Worm (Caenorhabditis elegans) whole organism, mixed stage, embryonic: ENCODE results near the gene zig-2.
A peak's percentile ranks its signal among the peaks of the same experiment; 100 is the strongest.

Experiments used
- M03D4.4 ChIP-seq: sonication (generic microtip); optimal IDR thresholded peaks from 2 replicates; lab custom pipeline; 2017; ENCODE audit warnings: mild to moderate bottlenecking, missing genetic modification characterization, missing compliant biosample characterization
- bed-3 ChIP-seq: fragments of 200-800 bp; sonication (Bioruptor generic); optimal IDR thresholded peaks from 3 replicates; lab custom pipeline; 2018; ENCODE audit warnings: mild to moderate bottlenecking, missing genetic modification characterization, moderate library complexity, missing compliant biosample characterization
- blmp-1 ChIP-seq: fragments of 150-350 bp; optimal IDR thresholded peaks from 2 replicates; lab custom pipeline; 2014; ENCODE audit warnings: missing biosample characterization, missing genetic modification characterization
- ceh-39 ChIP-seq: fragments of 150-350 bp; optimal IDR thresholded peaks from 2 replicates; lab custom pipeline; 2014; ENCODE audit warnings: missing biosample characterization, missing genetic modification characterization
- ceh-43 ChIP-seq: fragments of 200-800 bp; sonication (Bioruptor generic); optimal IDR thresholded peaks from 2 replicates; lab custom pipeline; 2018; ENCODE audit warnings: mild to moderate bottlenecking, missing genetic modification characterization, moderate library complexity, missing compliant biosample characterization
- ceh-83 ChIP-seq: fragments of 200-800 bp; sonication (Bioruptor generic); optimal IDR thresholded peaks from 2 replicates; lab custom pipeline; 2018; ENCODE audit warnings: mild to moderate bottlenecking, missing genetic modification characterization, missing compliant biosample characterization
- ces-1 ChIP-seq: fragments of 150-350 bp; optimal IDR thresholded peaks from 2 replicates; lab custom pipeline; 2014; ENCODE audit warnings: missing biosample characterization, missing genetic modification reagents, missing genetic modification characterization
- cnd-1 ChIP-seq: fragments of 200-800 bp; sonication (Bioruptor generic); optimal IDR thresholded peaks from 2 replicates; lab custom pipeline; 2018; ENCODE audit warnings: mild to moderate bottlenecking, missing genetic modification characterization, missing compliant biosample characterization
- drap-1 ChIP-seq: fragments of 200-800 bp; sonication (Bioruptor generic); optimal IDR thresholded peaks from 3 replicates; lab custom pipeline; 2018; ENCODE audit warnings: mild to moderate bottlenecking, missing genetic modification characterization, missing compliant biosample characterization
- elt-1 ChIP-seq: sonication (generic microtip); optimal IDR thresholded peaks from 2 replicates; lab custom pipeline; 2017; ENCODE audit warnings: missing genetic modification characterization, mild to moderate bottlenecking, missing compliant biosample characterization, antibody characterized with exemption, moderate library complexity, borderline replicate concordance; ENCODE audit not compliant: insufficient read depth
- flh-1 ChIP-seq: fragments of 200-800 bp; sonication (Bioruptor generic); optimal IDR thresholded peaks from 2 replicates; lab custom pipeline; 2018; ENCODE audit warnings: mild to moderate bottlenecking, missing genetic modification characterization, moderate library complexity, missing compliant biosample characterization
- ham-2 ChIP-seq: fragments of 200-800 bp; sonication (Bioruptor generic); optimal IDR thresholded peaks from 2 replicates; lab custom pipeline; 2018; ENCODE audit warnings: mild to moderate bottlenecking, missing genetic modification characterization, missing compliant biosample characterization
- hlh-1 ChIP-seq: fragments of 150-350 bp; optimal IDR thresholded peaks from 2 replicates; lab custom pipeline; 2014; ENCODE audit warnings: missing biosample characterization, missing genetic modification reagents, missing genetic modification characterization
- lin-13 ChIP-seq: fragments of 150-350 bp; optimal IDR thresholded peaks from 2 replicates; lab custom pipeline; 2014; ENCODE audit warnings: missing biosample characterization, missing genetic modification characterization
- lin-32 ChIP-seq: fragments of 200-800 bp; sonication (Bioruptor generic); optimal IDR thresholded peaks from 2 replicates; lab custom pipeline; 2018; ENCODE audit warnings: mild to moderate bottlenecking, missing genetic modification characterization, missing compliant biosample characterization
- lsy-2 ChIP-seq: fragments of 150-350 bp; optimal IDR thresholded peaks from 2 replicates; lab custom pipeline; 2014; ENCODE audit warnings: missing biosample characterization, missing genetic modification characterization
- mab-5 ChIP-seq: fragments of 150-350 bp; optimal IDR thresholded peaks from 2 replicates; lab custom pipeline; 2014; ENCODE audit warnings: missing biosample characterization, missing genetic modification characterization
- mep-1 ChIP-seq: fragments of 150-350 bp; optimal IDR thresholded peaks from 2 replicates; lab custom pipeline; 2017; ENCODE audit warnings: missing biosample characterization, missing genetic modification reagents, missing genetic modification characterization, inconsistent platforms
- mls-2 ChIP-seq: sonication (generic microtip); optimal IDR thresholded peaks from 2 replicates; lab custom pipeline; 2016; ENCODE audit warnings: mild to moderate bottlenecking, missing genetic modification characterization, moderate library complexity, missing compliant biosample characterization
- nhr-12 ChIP-seq: fragments of 150-350 bp; optimal IDR thresholded peaks from 2 replicates; lab custom pipeline; 2014; ENCODE audit warnings: missing biosample characterization, missing genetic modification characterization
- nhr-2 ChIP-seq: fragments of 150-350 bp; optimal IDR thresholded peaks from 2 replicates; lab custom pipeline; 2014; ENCODE audit warnings: missing biosample characterization, missing genetic modification characterization
- nhr-237 ChIP-seq: fragments of 150-350 bp; optimal IDR thresholded peaks from 2 replicates; lab custom pipeline; 2014; ENCODE audit warnings: missing biosample characterization, missing genetic modification characterization
- nhr-28 ChIP-seq: fragments of 150-350 bp; optimal IDR thresholded peaks from 2 replicates; lab custom pipeline; 2014; ENCODE audit warnings: missing biosample characterization, missing genetic modification characterization
- nhr-76 ChIP-seq: sonication (generic microtip); optimal IDR thresholded peaks from 2 replicates; lab custom pipeline; 2017; ENCODE audit warnings: missing biosample characterization, missing genetic modification characterization
- pha-4 ChIP-seq: fragments of 150-350 bp; optimal IDR thresholded peaks from 2 replicates; lab custom pipeline; 2018; ENCODE audit warnings: missing biosample characterization, missing genetic modification reagents, missing genetic modification characterization
- sem-2 ChIP-seq: fragments of 200-800 bp; sonication (Bioruptor generic); optimal IDR thresholded peaks from 2 replicates; lab custom pipeline; 2018; ENCODE audit warnings: mild to moderate bottlenecking, missing genetic modification characterization, missing compliant biosample characterization
- snpc-4 ChIP-seq: fragments of 150-350 bp; optimal IDR thresholded peaks from 2 replicates; lab custom pipeline; 2014; ENCODE audit warnings: missing biosample characterization, missing genetic modification characterization
- tbx-8 ChIP-seq: fragments of 200-800 bp; sonication (Bioruptor generic); optimal IDR thresholded peaks from 2 replicates; lab custom pipeline; 2018; ENCODE audit warnings: mild to moderate bottlenecking, missing genetic modification characterization, moderate library complexity, missing compliant biosample characterization
- unc-120 ChIP-seq: sonication (generic microtip); optimal IDR thresholded peaks from 2 replicates; lab custom pipeline; 2017; ENCODE audit warnings: missing genetic modification characterization, missing compliant biosample characterization; ENCODE audit not compliant: poor library complexity, severe bottlenecking
- unc-39 ChIP-seq: fragments of 150-350 bp; optimal IDR thresholded peaks from 2 replicates; lab custom pipeline; 2014; ENCODE audit warnings: missing biosample characterization, missing genetic modification characterization
- unc-62 ChIP-seq: fragments of 150-350 bp; optimal IDR thresholded peaks from 2 replicates; lab custom pipeline; 2014; ENCODE audit warnings: missing biosample characterization, missing genetic modification reagents, missing genetic modification characterization
- zip-8 ChIP-seq: fragments of 150-350 bp; optimal IDR thresholded peaks from 2 replicates; lab custom pipeline; 2014; ENCODE audit warnings: missing biosample characterization, missing genetic modification characterization
- ztf-11 ChIP-seq: fragments of 150-350 bp; optimal IDR thresholded peaks from 2 replicates; lab custom pipeline; 2014; ENCODE audit warnings: missing biosample characterization, missing genetic modification characterization

Gene zig-2

ce11 chrX:12323439-12323838, 17.8 kb downstream of the zig-2 start, which contains the start of gene srd-40:
Gene srd-40, plus strand, starts transcription at chrX:12323739.
- TF ChIP-seq sem-2 = no peak
- TF ChIP-seq hlh-1 (tag; lab: Kevin White, UChicago) = no peak
- no peak for TF ChIP-seq ceh-83 (GFP tag; lab: Kevin White, UChicago)
- TF ChIP-seq pha-4 (tag; lab: Kevin White, UChicago) = no peak
- no peak for TF ChIP-seq M03D4.4 (tag; lab: Kevin White, UChicago)
- no peak for TF ChIP-seq elt-1 (tag; lab: Kevin White, UChicago)
- TF ChIP-seq ces-1 (GFP tag; lab: Kevin White, UChicago) = no peak

- TF ChIP-seq lsy-2 (tag; lab: Kevin White, UChicago) = no peak
- TF ChIP-seq bed-3 (GFP tag; lab: Kevin White, UChicago) = no peak
- no peak for TF ChIP-seq sem-2
- no peak for TF ChIP-seq drap-1
- no peak for TF ChIP-seq zip-8 (tag; lab: Kevin White, UChicago)
- TF ChIP-seq elt-1 (tag; lab: Kevin White, UChicago) = no peak
These were observed 19.9 kb downstream of the zig-2 start, which contains the start of gene F17A2.13 for ce11 chrX:12321357-12321756. Gene F17A2.13, plus strand, starts transcription at chrX:12321657.

ce11 chrX:12320737-12321136, 20.5 kb downstream of the zig-2 start, which contains the start of gene ceh-40:
Gene ceh-40, minus strand, starts transcription at chrX:12320777.
- no peak for TF ChIP-seq ceh-83 (GFP tag; lab: Kevin White, UChicago)
- TF ChIP-seq ztf-11 (tag; lab: Kevin White, UChicago) = no peak
- peak; percentile 74 for TF ChIP-seq nhr-2 (tag; lab: Kevin White, UChicago)
- TF ChIP-seq nhr-28 (tag; lab: Kevin White, UChicago) = no peak
- TF ChIP-seq zip-8 (tag; lab: Kevin White, UChicago) = peak; percentile 50
- TF ChIP-seq flh-1 (GFP tag; lab: Kevin White, UChicago) = no peak
- TF ChIP-seq hlh-1 (tag; lab: Kevin White, UChicago) = no peak
- no peak for TF ChIP-seq tbx-8 (GFP tag; lab: Kevin White, UChicago)
- TF ChIP-seq sem-2 = no peak
- TF ChIP-seq unc-62 = peak; percentile 51
- TF ChIP-seq ceh-39 (tag; lab: Kevin White, UChicago) = peak; percentile 63
- no peak for TF ChIP-seq snpc-4 (tag; lab: Kevin White, UChicago)
- peak; percentile 36 for TF ChIP-seq cnd-1

ce11 chrX:12317560-12317959, 23.7 kb downstream of the zig-2 start:
- TF ChIP-seq bed-3 (GFP tag; lab: Kevin White, UChicago) (no peak), nhr-2 (tag; lab: Kevin White, UChicago) (no peak), pha-4 (tag; lab: Kevin White, UChicago) (no peak), mab-5 (tag; lab: Kevin White, UChicago) (no peak), flh-1 (GFP tag; lab: Kevin White, UChicago) (no peak), unc-39 (tag; lab: Kevin White, UChicago) (no peak), M03D4.4 (tag; lab: Kevin White, UChicago) (no peak)

- TF ChIP-seq mls-2 (tag; lab: Kevin White, UChicago) (no peak), pha-4 (tag; lab: Kevin White, UChicago) (no peak), ceh-83 (GFP tag; lab: Kevin White, UChicago) (no peak), mep-1 (tag; lab: Kevin White, UChicago) (no peak), unc-120 (tag; lab: Kevin White, UChicago) (no peak), drap-1 (no peak), nhr-12 (tag; lab: Kevin White, UChicago) (no peak), snpc-4 (tag; lab: Kevin White, UChicago) (no peak), nhr-237 (tag; lab: Kevin White, UChicago) (no peak), bed-3 (GFP tag; lab: Kevin White, UChicago) (no peak), nhr-76 (no peak), unc-62 (no peak), elt-1 (tag; lab: Kevin White, UChicago) (no peak)
- TF ChIP-seq, all 35 proteins: peak for 0
These were observed 26.0 kb downstream of the zig-2 start, which contains the start of gene xtr-2 for ce11 chrX:12315268-12315667. Gene xtr-2, plus strand, starts transcription at chrX:12315568.

- TF ChIP-seq ham-2 (GFP tag; lab: Kevin White, UChicago) (no peak), sem-2 (no peak), lin-32 (GFP tag; lab: Kevin White, UChicago) (no peak), ceh-39 (tag; lab: Kevin White, UChicago) (no peak), ceh-43 (GFP tag; lab: Kevin White, UChicago) (no peak), blmp-1 (no peak), nhr-28 (tag; lab: Kevin White, UChicago) (no peak), pha-4 (tag; lab: Kevin White, UChicago) (no peak), zip-8 (tag; lab: Kevin White, UChicago) (no peak), mep-1 (tag; lab: Kevin White, UChicago) (no peak), lin-13 (no peak), M03D4.4 (tag; lab: Kevin White, UChicago) (no peak), mab-5 (tag; lab: Kevin White, UChicago) (no peak)
- TF ChIP-seq, all 35 proteins: peak for 0
These were observed 26.8 kb downstream of the zig-2 start for ce11 chrX:12314395-12314794.
